Worm (Caenorhabditis elegans) whole organism, L1 larva: ENCODE data around the gene ZK822.10.
A peak's percentile ranks its signal among the peaks of the same experiment; 100 is the strongest.

Source experiments
- F16B12.6 ChIP-seq: fragments of 150-350 bp; optimal IDR thresholded peaks from 2 replicates; lab custom pipeline; 2014; ENCODE audit warnings: missing biosample characterization, missing genetic modification characterization
- Y116A8C.19 ChIP-seq: sonication (generic microtip); optimal IDR thresholded peaks from 2 replicates; lab custom pipeline; 2016; ENCODE audit warnings: missing compliant biosample characterization, missing genetic modification characterization, borderline replicate concordance
- aha-1 ChIP-seq: fragments of 150-350 bp; optimal IDR thresholded peaks from 2 replicates; lab custom pipeline; 2014; ENCODE audit warnings: missing biosample characterization, missing genetic modification characterization
- aly-2 ChIP-seq: fragments of 150-350 bp; optimal IDR thresholded peaks from 2 replicates; lab custom pipeline; 2014; ENCODE audit warnings: missing biosample characterization, missing genetic modification characterization
- ama-1 ChIP-seq: fragments of 150-350 bp; optimal IDR thresholded peaks from 2 replicates; lab custom pipeline; 2014
- blmp-1 ChIP-seq: fragments of 150-350 bp; optimal IDR thresholded peaks from 2 replicates; lab custom pipeline; 2014; ENCODE audit warnings: missing biosample characterization, missing genetic modification characterization
- ceh-63 ChIP-seq: fragments of 200-800 bp; sonication (Bioruptor generic); optimal IDR thresholded peaks from 2 replicates; lab custom pipeline; 2018; ENCODE audit warnings: mild to moderate bottlenecking, missing genetic modification characterization, missing compliant biosample characterization
- ceh-88 ChIP-seq: fragments of 200-800 bp; sonication (Bioruptor generic); IDR thresholded peaks from 2 replicates; pipeline ENCODE4 v1.3.6; 2022; ENCODE audit warnings: missing genetic modification characterization, missing compliant biosample characterization
- dsc-1 ChIP-seq: sonication (generic microtip); optimal IDR thresholded peaks from 2 replicates; lab custom pipeline; 2016; ENCODE audit warnings: mild to moderate bottlenecking, missing genetic modification characterization, missing compliant biosample characterization
- efl-3 ChIP-seq: fragments of 200-800 bp; sonication (Bioruptor generic); optimal IDR thresholded peaks from 2 replicates; lab custom pipeline; 2018; ENCODE audit warnings: mild to moderate bottlenecking, missing genetic modification characterization, missing compliant biosample characterization
- egl-13 ChIP-seq: sonication (generic microtip); optimal IDR thresholded peaks from 2 replicates; lab custom pipeline; 2016; ENCODE audit warnings: missing genotype, missing genetic modification reagents, missing genetic modification characterization, missing compliant biosample characterization
- elt-2 ChIP-seq: sonication (generic microtip); optimal IDR thresholded peaks from 2 replicates; lab custom pipeline; 2016; ENCODE audit warnings: missing genetic modification characterization, mild to moderate bottlenecking, inconsistent platforms, missing compliant biosample characterization, missing genetic modification reagents
- elt-3 ChIP-seq, 6 experiments: fragments of 150-350 bp in 1 of 6; sonication (generic microtip); optimal IDR thresholded peaks; 2 replicates each; lab custom pipeline; 2017 to 2018; ENCODE audit warnings: missing biosample characterization in 6 of 6, missing genetic modification characterization in 6 of 6, inconsistent platforms in 1 of 6
- ets-5 ChIP-seq: fragments of 200-800 bp; sonication (Bioruptor generic); IDR thresholded peaks from 2 replicates; pipeline ENCODE4 v1.3.6; 2022; ENCODE audit warnings: missing genetic modification characterization, missing compliant biosample characterization
- fkh-10 ChIP-seq: sonication (generic microtip); optimal IDR thresholded peaks from 2 replicates; lab custom pipeline; 2017; ENCODE audit warnings: missing biosample characterization, missing genetic modification reagents, missing genetic modification characterization
- fkh-4 ChIP-seq: sonication (generic microtip); optimal IDR thresholded peaks from 2 replicates; lab custom pipeline; 2016; ENCODE audit warnings: missing compliant biosample characterization, missing genetic modification characterization, borderline replicate concordance
- fkh-8 ChIP-seq: sonication (generic microtip); optimal IDR thresholded peaks from 2 replicates; lab custom pipeline; 2016; ENCODE audit warnings: mild to moderate bottlenecking, missing genetic modification characterization, missing compliant biosample characterization
- fos-1 ChIP-seq: fragments of 150-350 bp; optimal IDR thresholded peaks from 2 replicates; lab custom pipeline; 2014; ENCODE audit warnings: missing biosample characterization, missing genetic modification characterization
- hlh-17 ChIP-seq: fragments of 200-800 bp; sonication (Bioruptor generic); optimal IDR thresholded peaks from 2 replicates; lab custom pipeline; 2018; ENCODE audit warnings: missing genetic modification characterization, mild to moderate bottlenecking, missing compliant biosample characterization, moderate library complexity, borderline replicate concordance
- hlh-4 ChIP-seq: sonication (generic microtip); optimal IDR thresholded peaks from 2 replicates; lab custom pipeline; 2016; ENCODE audit warnings: mild to moderate bottlenecking, missing genetic modification characterization, missing compliant biosample characterization
- irx-1 ChIP-seq: sonication (generic microtip); optimal IDR thresholded peaks from 2 replicates; lab custom pipeline; 2016; ENCODE audit warnings: missing genetic modification characterization, missing compliant biosample characterization
- isw-1 ChIP-seq: fragments of 200-800 bp; sonication (Bioruptor generic); IDR thresholded peaks from 2 replicates; pipeline ENCODE4 v1.3.6; 2022; ENCODE audit warnings: missing genetic modification characterization, missing compliant biosample characterization
- lin-15B ChIP-seq: fragments of 150-350 bp; sonication (generic microtip); optimal IDR thresholded peaks from 3 replicates; lab custom pipeline; 2014; ENCODE audit warnings: missing biosample characterization, missing genetic modification characterization
- lin-35 ChIP-seq, 2 experiments: fragments of 150-350 bp; optimal IDR thresholded peaks; 2 replicates each; lab custom pipeline; 2014; ENCODE audit warnings: missing biosample characterization in 2 of 2, missing genetic modification characterization in 2 of 2, missing genetic modification reagents in 2 of 2
- lin-39 ChIP-seq: fragments of 150-350 bp; optimal IDR thresholded peaks from 2 replicates; lab custom pipeline; 2014; ENCODE audit warnings: missing biosample characterization, missing genetic modification reagents, missing genetic modification characterization
- lir-3 ChIP-seq: sonication (generic microtip); optimal IDR thresholded peaks from 2 replicates; lab custom pipeline; 2016; ENCODE audit warnings: mild to moderate bottlenecking, missing genetic modification characterization, moderate library complexity, missing compliant biosample characterization; ENCODE audit not compliant: poor library complexity
- mab-9 ChIP-seq: fragments of 200-800 bp; sonication (Bioruptor generic); IDR thresholded peaks from 2 replicates; pipeline ENCODE4 v1.3.6; 2022; ENCODE audit warnings: missing genetic modification reagents, missing genetic modification characterization, missing compliant biosample characterization
- mep-1 ChIP-seq: fragments of 150-350 bp; optimal IDR thresholded peaks from 2 replicates; lab custom pipeline; 2014; ENCODE audit warnings: missing biosample characterization, missing genetic modification characterization
- nhr-11 ChIP-seq: fragments of 150-350 bp; optimal IDR thresholded peaks from 2 replicates; lab custom pipeline; 2014; ENCODE audit warnings: missing biosample characterization, missing genetic modification characterization
- nhr-12 ChIP-seq: sonication (generic microtip); optimal IDR thresholded peaks from 2 replicates; lab custom pipeline; 2017; ENCODE audit warnings: missing biosample characterization, missing genetic modification characterization
- nhr-20 ChIP-seq: sonication (generic microtip); optimal IDR thresholded peaks from 2 replicates; lab custom pipeline; 2016; ENCODE audit warnings: mild to moderate bottlenecking, missing genetic modification characterization, missing compliant biosample characterization
- nhr-237 ChIP-seq: fragments of 150-350 bp; optimal IDR thresholded peaks from 2 replicates; lab custom pipeline; 2014; ENCODE audit warnings: missing biosample characterization, missing genetic modification characterization
- nhr-71 ChIP-seq: sonication (generic microtip); optimal IDR thresholded peaks from 2 replicates; lab custom pipeline; 2016; ENCODE audit warnings: mild to moderate bottlenecking, missing genetic modification characterization, moderate library complexity, missing compliant biosample characterization
- nhr-76 ChIP-seq: sonication (generic microtip); optimal IDR thresholded peaks from 2 replicates; lab custom pipeline; 2017; ENCODE audit warnings: missing biosample characterization, missing genetic modification characterization
- nhr-77 ChIP-seq: fragments of 150-350 bp; optimal IDR thresholded peaks from 2 replicates; lab custom pipeline; 2014; ENCODE audit warnings: missing biosample characterization, missing genetic modification characterization
- nhr-90 ChIP-seq: sonication (generic microtip); optimal IDR thresholded peaks from 2 replicates; lab custom pipeline; 2016; ENCODE audit warnings: mild to moderate bottlenecking, missing genetic modification characterization, missing compliant biosample characterization; ENCODE audit not compliant: poor library complexity
- pag-3 ChIP-seq: sonication (generic microtip); optimal IDR thresholded peaks from 2 replicates; lab custom pipeline; 2017; ENCODE audit warnings: missing genetic modification characterization, mild to moderate bottlenecking, missing compliant biosample characterization, antibody characterized with exemption, borderline replicate concordance; ENCODE audit not compliant: insufficient read depth
- pax-3 ChIP-seq: fragments of 200-800 bp; sonication (Bioruptor generic); optimal IDR thresholded peaks from 2 replicates; lab custom pipeline; 2018; ENCODE audit warnings: mild to moderate bottlenecking, missing genetic modification characterization, moderate library complexity, missing compliant biosample characterization
- rnt-1 ChIP-seq: sonication (generic microtip); optimal IDR thresholded peaks from 2 replicates; lab custom pipeline; 2016; ENCODE audit warnings: mild to moderate bottlenecking, missing genetic modification characterization, moderate library complexity, missing compliant biosample characterization
- snpc-4 ChIP-seq: fragments of 150-350 bp; optimal IDR thresholded peaks from 2 replicates; lab custom pipeline; 2014; ENCODE audit warnings: missing biosample characterization, missing genetic modification characterization
- snu-23 ChIP-seq: sonication (generic microtip); optimal IDR thresholded peaks from 2 replicates; lab custom pipeline; 2016; ENCODE audit warnings: missing genetic modification characterization, missing compliant biosample characterization
- sox-4 ChIP-seq: sonication (generic microtip); optimal IDR thresholded peaks from 2 replicates; lab custom pipeline; 2016; ENCODE audit warnings: missing genetic modification characterization, missing compliant biosample characterization
- sptf-1 ChIP-seq: fragments of 150-350 bp; optimal IDR thresholded peaks from 2 replicates; lab custom pipeline; 2014; ENCODE audit warnings: missing biosample characterization, missing genetic modification characterization
- sup-37 ChIP-seq: fragments of 200-800 bp; sonication (Bioruptor generic); optimal IDR thresholded peaks from 2 replicates; lab custom pipeline; 2018; ENCODE audit warnings: mild to moderate bottlenecking, missing genetic modification characterization, missing compliant biosample characterization
- unc-30 ChIP-seq: sonication (generic microtip); optimal IDR thresholded peaks from 2 replicates; lab custom pipeline; 2017; ENCODE audit warnings: missing biosample characterization, missing genetic modification characterization
- unc-62 ChIP-seq: fragments of 150-350 bp; optimal IDR thresholded peaks from 2 replicates; lab custom pipeline; 2014; ENCODE audit warnings: missing biosample characterization, missing genetic modification reagents, missing genetic modification characterization
- unc-86 ChIP-seq: sonication (generic microtip); optimal IDR thresholded peaks from 2 replicates; lab custom pipeline; 2016; ENCODE audit warnings: missing genetic modification characterization, missing compliant biosample characterization
- unc-98 ChIP-seq: fragments of 200-800 bp; sonication (Bioruptor generic); IDR thresholded peaks from 2 replicates; pipeline ENCODE4 v1.3.6; 2022; ENCODE audit warnings: missing genetic modification characterization, missing compliant biosample characterization
- xbp-1 ChIP-seq: sonication (generic microtip); optimal IDR thresholded peaks from 2 replicates; lab custom pipeline; 2016; ENCODE audit warnings: missing genetic modification characterization, missing compliant biosample characterization
- zip-4 ChIP-seq: fragments of 200-800 bp; sonication (Bioruptor generic); optimal IDR thresholded peaks from 2 replicates; lab custom pipeline; 2018; ENCODE audit warnings: mild to moderate bottlenecking, missing genetic modification characterization, moderate library complexity, missing compliant biosample characterization
- ztf-11 ChIP-seq, 2 experiments: sonication (generic microtip); optimal IDR thresholded peaks; 2 replicates each; lab custom pipeline; 2016 to 2017; ENCODE audit warnings: missing genetic modification characterization in 2 of 2, missing biosample characterization in 1 of 2, missing compliant biosample characterization in 1 of 2

Gene ZK822.10

DNA sequence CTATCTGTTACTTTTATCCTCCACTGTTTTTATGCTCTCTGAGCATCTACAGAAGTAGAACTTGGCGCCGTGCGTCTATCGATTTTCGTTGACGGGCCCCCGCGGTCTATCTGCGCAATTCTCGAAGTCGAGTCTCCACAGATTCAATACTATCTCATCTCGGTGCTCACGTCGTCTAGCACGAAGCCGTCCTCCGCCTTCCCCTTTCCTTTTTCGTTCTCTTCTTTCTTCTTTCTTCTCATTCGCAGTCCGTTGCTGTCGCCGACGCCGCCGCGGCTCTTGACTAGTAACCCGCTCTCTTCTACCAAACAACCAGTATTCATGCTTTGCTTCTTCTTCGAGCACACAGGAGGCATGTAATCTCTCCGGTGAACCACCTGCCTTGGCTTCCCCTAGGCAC, 45.9 kb upstream of the ZK822.10 start (continued):
- TF ChIP-seq lin-39 (tag; lab: Kevin White, UChicago) (no peak), zip-4 (GFP tag; lab: Kevin White, UChicago) (no peak), fos-1 (tag; lab: Kevin White, UChicago) (no peak), mab-9 (GFP tag; lab: Robert Waterston, UW) (no peak), nhr-12 (tag; lab: Kevin White, UChicago) (no peak), nhr-11 (tag; lab: Kevin White, UChicago) (no peak), ama-1 (lab: Kevin White, UChicago) (no peak), elt-2 (tag; lab: Kevin White, UChicago) (no peak), isw-1 (GFP tag; lab: Robert Waterston, UW) (peak; percentile 28), snu-23 (GFP tag; lab: Kevin White, UChicago) (peak; percentile 45), sptf-1 (tag; lab: Kevin White, UChicago) (no peak), mep-1 (tag; lab: Kevin White, UChicago) (no peak), Y116A8C.19 (no peak), nhr-71 (tag; lab: Kevin White, UChicago) (peak; percentile 51), unc-86 (tag; lab: Kevin White, UChicago) (peak; percentile 59), nhr-76 (tag; lab: Kevin White, UChicago) (no peak), nhr-20 (tag; lab: Kevin White, UChicago) (peak; percentile 3), F16B12.6 (tag; lab: Kevin White, UChicago) (no peak), elt-3 (tag; optimal IDR thresholded peaks at IDR 0.05; lab: Kevin White, UChicago) (no peak), ets-5 (no peak), dsc-1 (peak; percentile 44), nhr-77 (tag; lab: Kevin White, UChicago) (no peak), snpc-4 (tag; lab: Kevin White, UChicago) (no peak), pax-3 (tag; lab: Kevin White, UChicago) (no peak), lin-15B (no peak), egl-13 (no peak), lin-35 (GFP tag; optimal IDR thresholded peaks at IDR 0.05; lab: Kevin White, UChicago) (peak in 1 of 2 experiments; percentile 17), ceh-63 (no peak), unc-62 (GFP tag; lab: Kevin White, UChicago) (no peak), sup-37 (GFP tag; lab: Kevin White, UChicago) (no peak), sox-4 (tag; lab: Kevin White, UChicago) (peak; percentile 42), pag-3 (tag; lab: Kevin White, UChicago) (no peak), aly-2 (no peak), ceh-88 (GFP tag; lab: Robert Waterston, UW) (no peak; the same call in 1 of the 2 replicates), rnt-1 (no peak), xbp-1 (peak; percentile 3), efl-3 (no peak), ztf-11 (tag; optimal IDR thresholded peaks at IDR 0.05; lab: Kevin White, UChicago) (peak in 1 of 2 experiments; percentile 42), fkh-10 (GFP tag; lab: Kevin White, UChicago) (peak; percentile 38), unc-30 (tag; lab: Kevin White, UChicago) (no peak), irx-1 (no peak), blmp-1 (tag; lab: Kevin White, UChicago) (no peak), fkh-4 (no peak), hlh-17 (no peak), hlh-4 (tag; lab: Kevin White, UChicago) (no peak), fkh-8 (peak; percentile 89), aha-1 (tag; lab: Kevin White, UChicago) (no peak), nhr-90 (tag; lab: Kevin White, UChicago) (no peak), nhr-237 (tag; lab: Kevin White, UChicago) (no peak), lir-3 (tag; lab: Kevin White, UChicago) (no peak), unc-98 (GFP tag; lab: Robert Waterston, UW) (no peak)
